Fruit fly (Drosophila melanogaster) whole organism, pupa: ENCODE measurements around the gene Kmn2.

ENCODE experiments used
- CG10348 ChIP-seq: fragments of 200-800 bp; sonication (Bioruptor generic); IDR thresholded peaks from 2 replicates; pipeline ENCODE4 v1.3.6; 2022; ENCODE audit warnings: missing biosample characterization, missing genetic modification characterization
- CG12605 ChIP-seq: fragments of 200-800 bp; sonication (Bioruptor generic); IDR thresholded peaks from 2 replicates; pipeline ENCODE4 v1.3.6; 2022; ENCODE audit warnings: missing biosample characterization, missing genetic modification characterization
- CG14655 ChIP-seq: fragments of 200-800 bp; sonication (Bioruptor generic); optimal IDR thresholded peaks from 3 replicates; lab custom pipeline; 2017; ENCODE audit warnings: mild to moderate bottlenecking, missing biosample characterization, missing genetic modification reagents, missing genetic modification characterization
- CG15710 ChIP-seq: fragments of 200-800 bp; sonication (Bioruptor generic); optimal IDR thresholded peaks from 2 replicates; lab custom pipeline; 2018; ENCODE audit warnings: missing biosample characterization, mild to moderate bottlenecking, missing genetic modification characterization, moderate library complexity
- CG17806 ChIP-seq: fragments of 200-800 bp; sonication (Bioruptor generic); optimal IDR thresholded peaks from 2 replicates; lab custom pipeline; 2018; ENCODE audit warnings: missing biosample characterization, mild to moderate bottlenecking, missing genetic modification characterization, moderate library complexity
- CG32121 ChIP-seq: fragments of 200-800 bp; sonication (Bioruptor generic); IDR thresholded peaks from 2 replicates; pipeline ENCODE4 v1.3.6; 2022; ENCODE audit warnings: missing biosample characterization, missing genetic modification characterization
- CG34367 ChIP-seq: fragments of 200-800 bp; sonication (Bioruptor generic); optimal IDR thresholded peaks from 2 replicates; lab custom pipeline; 2018; ENCODE audit warnings: missing biosample characterization, mild to moderate bottlenecking, missing genetic modification characterization
- CG4496 ChIP-seq: fragments of 200-800 bp; sonication (Bioruptor generic); IDR thresholded peaks from 3 replicates; pipeline ENCODE4 v1.3.6; 2022; ENCODE audit warnings: missing biosample characterization, missing genetic modification characterization
- CG8159 ChIP-seq: fragments of 200-800 bp; sonication (Bioruptor generic); optimal IDR thresholded peaks from 3 replicates; lab custom pipeline; 2018; ENCODE audit warnings: missing biosample characterization, mild to moderate bottlenecking, missing genetic modification characterization, moderate library complexity
- CG8301 ChIP-seq: fragments of 200-800 bp; sonication (Bioruptor generic); optimal IDR thresholded peaks from 2 replicates; lab custom pipeline; 2018; ENCODE audit warnings: missing biosample characterization, mild to moderate bottlenecking, missing genetic modification characterization
- CG9948 ChIP-seq: fragments of 200-800 bp; sonication (Bioruptor generic); optimal IDR thresholded peaks from 2 replicates; lab custom pipeline; 2018; ENCODE audit warnings: missing biosample characterization, mild to moderate bottlenecking, missing genetic modification characterization, moderate library complexity
- D1 ChIP-seq: fragments of 200-800 bp; sonication (Bioruptor generic); optimal IDR thresholded peaks from 2 replicates; lab custom pipeline; 2018; ENCODE audit warnings: missing biosample characterization, mild to moderate bottlenecking, missing genetic modification characterization, moderate library complexity
- EcR ChIP-seq: fragments of 200-800 bp; sonication (Bioruptor generic); optimal IDR thresholded peaks from 3 replicates; lab custom pipeline; 2019; ENCODE audit warnings: missing biosample characterization, missing genetic modification characterization, mild to moderate bottlenecking, moderate library complexity, missing genetic modification reagents
- Ets98B ChIP-seq: fragments of 200-800 bp; sonication (Bioruptor generic); IDR thresholded peaks from 2 replicates; pipeline ENCODE4 v1.3.6; 2022; ENCODE audit warnings: missing biosample characterization, missing genetic modification characterization
- Pif1A ChIP-seq: fragments of 200-800 bp; sonication (Bioruptor generic); optimal IDR thresholded peaks from 3 replicates; lab custom pipeline; 2016; ENCODE audit warnings: missing biosample characterization, missing genetic modification characterization
- Pif1B ChIP-seq: fragments of 200-800 bp; sonication (Bioruptor generic); optimal IDR thresholded peaks from 3 replicates; lab custom pipeline; 2016; ENCODE audit warnings: missing biosample characterization, missing genetic modification characterization
- Snoo ChIP-seq: fragments of 200-800 bp; sonication (Bioruptor generic); optimal IDR thresholded peaks from 3 replicates; lab custom pipeline; 2017; ENCODE audit warnings: missing biosample characterization, mild to moderate bottlenecking, missing genetic modification characterization, inconsistent platforms
- fd96Ca ChIP-seq: fragments of 200-800 bp; sonication (Bioruptor generic); IDR thresholded peaks from 3 replicates; pipeline ENCODE4 v1.3.6; 2022; ENCODE audit warnings: missing biosample characterization, missing genetic modification characterization
- gl ChIP-seq: fragments of 200-800 bp; sonication (Bioruptor generic); optimal IDR thresholded peaks from 2 replicates; lab custom pipeline; 2018; ENCODE audit warnings: missing biosample characterization, mild to moderate bottlenecking, missing genetic modification characterization
- rn ChIP-seq: fragments of 200-800 bp; sonication (Bioruptor generic); IDR thresholded peaks from 2 replicates; pipeline ENCODE4 v1.3.6; 2022; ENCODE audit warnings: missing biosample characterization, missing genetic modification characterization

The Kmn2 gene

DNA sequence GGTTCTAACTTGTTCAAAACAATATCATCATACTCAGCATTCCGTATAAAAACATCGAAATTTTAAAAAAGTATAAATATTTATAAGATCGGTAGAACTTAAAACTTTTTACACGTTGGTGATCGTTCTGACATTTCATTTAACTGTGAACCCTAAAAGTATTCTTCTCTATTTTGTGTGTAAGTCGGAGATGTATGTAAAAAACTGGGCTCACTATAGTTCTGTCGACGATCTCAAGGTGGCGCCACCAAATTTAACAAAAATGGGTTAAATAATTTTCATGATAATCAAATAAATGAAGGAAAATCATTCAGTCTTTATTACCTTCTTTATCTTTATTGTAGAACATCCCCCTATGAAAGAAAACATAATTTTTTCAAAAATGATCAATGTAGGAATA is 19.7 kb downstream of the Kmn2 start:
- TF ChIP-seq D1 (tag; lab: Kevin White, UChicago) (peak; percentile 83), CG15710 (no peak)
- TF ChIP-seq, all 21 proteins: peak for 1

DNA sequence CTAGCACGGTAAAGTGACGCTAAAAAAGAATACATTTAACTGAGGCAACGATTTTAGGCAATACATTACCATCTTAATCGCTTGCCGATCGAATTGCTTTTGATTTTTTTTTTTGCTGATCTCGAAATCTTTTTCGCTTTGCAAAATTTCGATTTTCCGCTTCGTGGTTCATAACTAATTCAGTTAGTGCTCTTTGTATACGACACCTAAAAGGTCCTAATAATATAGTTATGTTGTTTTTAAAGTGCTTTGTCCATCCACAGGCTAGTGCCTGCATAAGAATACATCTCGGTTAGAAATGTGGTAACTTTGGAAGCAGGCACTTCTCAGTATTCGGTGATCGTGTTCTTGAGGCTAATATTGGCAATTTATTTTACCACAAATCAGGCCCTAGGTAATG is 20.9 kb downstream of the Kmn2 start, which contains the start of gene Sfp84E:
Gene Sfp84E (minus strand): TSS at position 101 of the 400 bp plus-strand sequence.
- TF ChIP-seq Ets98B (GFP tag; lab: Robert Waterston, UW): no peak
- TF ChIP-seq Snoo (tag; lab: Kevin White, UChicago): no peak
- TF ChIP-seq CG15710: no peak
- no peak for TF ChIP-seq CG9948 (tag; lab: Kevin White, UChicago)
- TF ChIP-seq CG17806 (tag; lab: Kevin White, UChicago): no peak
- TF ChIP-seq Pif1B: no peak
- no peak for TF ChIP-seq rn (GFP tag; lab: Robert Waterston, UW)
- no peak for TF ChIP-seq gl (tag; lab: Kevin White, UChicago)

DNA sequence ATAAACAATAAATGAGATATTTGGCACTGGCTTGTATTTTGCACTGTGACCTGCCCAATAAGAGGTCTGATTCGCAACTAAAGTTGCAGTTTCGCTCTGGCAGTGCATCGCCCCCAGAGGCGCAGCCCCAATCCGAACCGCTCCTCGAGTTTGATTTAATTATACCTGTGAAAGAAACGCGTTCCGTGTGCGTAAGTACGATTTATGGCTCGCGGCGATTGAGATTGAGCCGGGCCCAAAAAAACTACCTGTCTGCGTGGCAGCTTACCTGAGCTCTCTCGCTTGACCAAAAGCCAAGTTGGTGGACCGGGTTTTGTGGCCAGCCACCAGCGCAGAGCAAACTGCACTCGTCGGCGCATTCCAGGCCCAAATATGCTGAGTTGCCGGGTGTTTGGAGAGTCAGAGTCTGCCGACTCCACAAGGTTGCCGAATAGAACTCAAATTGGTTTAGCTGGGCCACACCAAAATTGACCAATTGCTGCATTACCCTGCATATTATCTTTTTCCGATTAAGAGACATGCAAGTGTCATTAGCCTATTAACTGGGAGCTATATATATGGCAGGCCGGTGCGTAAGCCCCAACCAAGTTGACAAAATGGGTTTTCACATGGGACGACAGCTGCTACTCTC is 22.6 kb downstream of the Kmn2 start, which contains the start of the genes CD98hc and Os-C:
Gene CD98hc (minus strand): TSS at position 50 of the 631 bp plus-strand sequence.
Gene Os-C (plus strand): TSS at position 581 of the 631 bp plus-strand sequence.
- no peak for TF ChIP-seq fd96Ca (GFP tag; lab: Robert Waterston, UW)
- TF ChIP-seq CG12605 (GFP tag; lab: Robert Waterston, UW): 0 out of 2 replicates have a peak, but pooled peaks have one; percentile 17

DNA sequence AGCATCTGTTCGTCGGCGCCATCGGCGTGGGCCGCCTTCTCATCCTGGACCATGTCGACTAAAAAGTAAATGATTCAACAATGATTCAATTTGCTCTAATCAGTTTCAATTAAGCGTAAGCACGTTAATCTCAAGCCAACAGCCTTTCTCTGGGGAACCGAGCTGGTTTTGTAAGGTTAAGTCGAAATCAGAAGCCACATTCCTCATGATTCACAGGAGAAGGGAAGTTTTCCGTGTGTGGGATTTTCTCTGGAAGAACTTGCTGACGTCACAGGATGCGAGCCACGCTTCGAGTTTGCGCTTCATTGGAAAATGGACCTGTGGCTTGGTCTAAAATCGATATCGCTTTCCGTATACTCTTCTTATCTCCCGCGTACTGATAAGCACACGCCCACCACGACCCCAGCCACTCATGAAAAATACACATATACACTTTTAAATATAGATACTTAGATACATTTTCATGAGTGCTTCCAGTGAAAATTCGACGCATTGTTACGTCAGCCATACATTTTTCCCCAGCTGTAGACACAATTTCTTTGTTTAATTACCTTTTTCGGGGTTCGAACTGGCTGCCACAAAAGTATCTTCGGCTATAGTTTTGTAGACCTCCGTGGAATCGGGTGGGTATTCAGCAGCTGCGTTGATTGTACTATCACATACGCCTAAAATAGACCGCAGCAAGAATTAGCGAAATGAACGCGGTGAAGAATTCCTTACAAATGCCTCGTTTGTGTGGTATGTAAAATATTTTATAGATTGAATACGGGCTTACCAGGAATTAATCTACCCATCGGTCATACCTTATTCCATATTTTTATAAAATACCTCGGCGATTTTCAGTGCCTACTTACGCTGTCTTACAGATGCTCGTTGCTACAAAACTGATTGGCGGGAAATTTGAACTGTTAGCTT is 23.8 kb downstream of the Kmn2 start:
- TF ChIP-seq rn (GFP tag; lab: Robert Waterston, UW): no peak
- TF ChIP-seq CG4496 (GFP tag; lab: Robert Waterston, UW): 0 out of 3 replicates have a peak, but pooled peaks have one; percentile 31
- TF ChIP-seq EcR (GFP tag; lab: Kevin White, UChicago): no peak
- no peak for TF ChIP-seq CG32121 (GFP tag; lab: Robert Waterston, UW)
- no peak for TF ChIP-seq fd96Ca (GFP tag; lab: Robert Waterston, UW)
- no peak for TF ChIP-seq D1 (tag; lab: Kevin White, UChicago)
- TF ChIP-seq CG34367 (tag; lab: Kevin White, UChicago): peak; percentile 8
- no peak for TF ChIP-seq CG8301 (tag; lab: Kevin White, UChicago)
- TF ChIP-seq gl (tag; lab: Kevin White, UChicago): no peak
- peak; percentile 16 for TF ChIP-seq CG8159 (tag; lab: Kevin White, UChicago)
- TF ChIP-seq CG10348 (GFP tag; lab: Robert Waterston, UW): no peak
- TF ChIP-seq CG12605 (GFP tag; lab: Robert Waterston, UW): no peak
- no peak for TF ChIP-seq Snoo (tag; lab: Kevin White, UChicago)
- TF ChIP-seq Pif1A: no peak
- no peak for TF ChIP-seq Ets98B (GFP tag; lab: Robert Waterston, UW)
- TF ChIP-seq CG14655: no peak
- TF ChIP-seq CG17806 (tag; lab: Kevin White, UChicago): no peak
- no peak for TF ChIP-seq Pif1B
- TF ChIP-seq, all 21 proteins: peak for 3

DNA sequence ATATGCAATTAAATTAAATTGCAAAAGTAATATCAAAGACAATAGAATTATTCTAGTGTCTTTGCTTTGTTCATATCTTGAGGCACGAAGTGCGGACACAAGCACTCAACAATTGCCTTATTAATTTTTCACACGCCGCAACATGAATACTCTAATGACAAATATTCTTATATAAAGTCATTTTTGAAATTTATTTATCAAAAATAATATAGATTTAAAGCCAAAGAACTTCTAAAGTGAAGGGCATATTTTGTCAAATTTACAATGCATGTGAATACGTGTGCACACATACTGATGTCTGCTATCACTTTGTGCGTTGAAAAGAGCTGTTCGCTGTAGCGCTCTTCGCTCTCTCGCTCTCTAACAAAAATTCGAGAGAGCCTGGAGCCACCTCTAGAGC is 27.2 kb downstream of the Kmn2 start:
- peak; percentile 57 for TF ChIP-seq Ets98B (GFP tag; lab: Robert Waterston, UW)
- TF ChIP-seq CG32121 (GFP tag; lab: Robert Waterston, UW): peak; percentile 62; the same call in 1 of the 2 replicates
- TF ChIP-seq CG4496 (GFP tag; lab: Robert Waterston, UW): peak; percentile 73; the same call in 2 of the 3 replicates
- TF ChIP-seq, all 21 proteins: peak for 3; not testable (repeated sequence) for 18

DNA sequence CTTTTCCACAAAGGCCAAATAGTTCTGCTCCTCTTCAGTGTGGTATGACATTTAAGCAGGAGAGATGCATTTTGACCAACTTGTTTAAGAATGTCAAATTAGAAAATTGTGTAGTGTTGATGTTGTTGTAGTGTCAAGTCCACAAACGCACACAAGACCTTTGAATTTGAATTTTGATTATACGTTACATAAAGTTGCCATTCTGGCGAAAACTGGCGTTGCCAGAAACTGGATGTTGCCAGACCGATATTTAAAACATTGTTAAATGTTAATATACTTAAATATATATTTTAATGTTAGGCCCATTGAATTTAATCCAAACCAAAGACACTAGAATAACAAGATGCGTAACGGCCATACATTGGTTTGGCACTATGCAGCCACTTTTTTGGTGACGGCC is 28.1 kb downstream of the Kmn2 start:
- TF ChIP-seq EcR (GFP tag; lab: Kevin White, UChicago): no peak
- no peak for TF ChIP-seq Ets98B (GFP tag; lab: Robert Waterston, UW)
- 0 out of 3 replicates have a peak, but pooled peaks have one; percentile 29 for TF ChIP-seq CG4496 (GFP tag; lab: Robert Waterston, UW)

DNA sequence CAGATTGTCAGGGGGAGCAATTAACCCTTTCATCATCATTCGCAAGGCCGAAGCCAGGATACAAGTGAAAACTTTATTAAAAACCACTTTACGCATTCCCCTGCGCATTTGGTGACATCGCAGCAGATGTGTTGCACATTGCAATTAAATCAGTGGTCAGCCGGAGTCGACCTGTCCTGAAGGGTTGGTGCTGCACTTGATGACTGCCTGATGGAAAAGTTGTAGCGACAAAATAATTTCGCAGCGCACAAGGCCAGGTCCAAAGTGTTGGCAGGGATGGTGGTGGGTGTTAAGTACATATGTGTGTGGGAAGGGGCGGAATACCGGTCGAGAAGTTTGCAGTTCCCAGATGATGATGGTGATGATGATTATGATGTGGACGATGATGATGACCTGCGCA is 28.9 kb downstream of the Kmn2 start:
- TF ChIP-seq Ets98B (GFP tag; lab: Robert Waterston, UW) (no peak), CG32121 (GFP tag; lab: Robert Waterston, UW) (no peak), gl (tag; lab: Kevin White, UChicago) (no peak), Pif1B (no peak)
